Fruit fly (Drosophila melanogaster) whole organism, prepupa: ENCODE results near the gene CCKLR-17D3.
A peak's percentile ranks its signal among the peaks of the same experiment; 100 is the strongest.

Experiments used
- CG16779 ChIP-seq: fragments of 200-800 bp; sonication (Bioruptor generic); optimal IDR thresholded peaks from 3 replicates; lab custom pipeline; 2017; ENCODE audit warnings: missing biosample characterization, mild to moderate bottlenecking, missing genetic modification characterization
- Eip78C ChIP-seq: fragments of 200-800 bp; sonication (Bioruptor generic); peaks from one replicate; lab custom pipeline; 2016; ENCODE audit warnings: missing biosample characterization, missing genetic modification characterization
- dac ChIP-seq: fragments of 200-800 bp; sonication (Bioruptor generic); optimal IDR thresholded peaks from 2 replicates; lab custom pipeline; 2017; ENCODE audit warnings: missing biosample characterization, mild to moderate bottlenecking, missing genetic modification characterization

DNA sequence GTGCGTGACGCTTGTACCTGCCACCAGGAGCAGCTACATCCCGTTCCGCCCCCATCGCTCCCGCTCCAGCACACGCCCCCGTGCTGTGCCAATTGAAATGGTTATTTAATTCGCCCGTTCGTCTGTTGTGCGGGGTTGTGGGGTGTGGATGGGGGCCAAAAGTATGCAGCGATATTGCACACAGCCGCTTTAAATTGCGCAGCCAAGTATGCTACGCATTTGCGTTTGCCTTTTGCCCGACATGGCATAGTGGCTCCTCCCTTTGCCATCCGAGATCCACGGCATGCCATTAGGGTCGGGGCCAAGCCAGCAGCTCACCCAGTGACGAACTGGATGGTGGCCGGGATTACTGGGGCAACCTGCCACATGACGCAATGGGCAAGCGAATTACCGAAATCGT is 1.8 kb downstream of the CCKLR-17D3 start:
- no peak for TF ChIP-seq CG16779 (tag; lab: Kevin White, UChicago)
- peak; percentile 45 for TF ChIP-seq Eip78C (GFP tag; lab: Kevin White, UChicago)
- TF ChIP-seq dac (GFP tag; lab: Kevin White, UChicago): no peak
